Worm (Caenorhabditis elegans) whole organism, L4/young adult: ENCODE measurements around the gene Y38H8A.7.

Experiments used
- dao-5 ChIP-seq: sonication (generic microtip); optimal IDR thresholded peaks from 2 replicates; lab custom pipeline; 2016; ENCODE audit warnings: missing genotype, missing genetic modification characterization, moderate library complexity, missing compliant biosample characterization
- him-1 ChIP-seq: sonication (generic microtip); optimal IDR thresholded peaks from 2 replicates; lab custom pipeline; 2016; ENCODE audit warnings: missing genotype, missing genetic modification reagents, missing genetic modification characterization, missing compliant biosample characterization

ce11 chrIV:13505144-13505543, 49.8 kb downstream of the Y38H8A.7 start, which contains the start of gene seld-1:
- TF ChIP-seq dao-5 (tag; lab: Kevin White, UChicago) (no peak), him-1 (tag; lab: Kevin White, UChicago) (no peak)
